Fruit fly (Drosophila melanogaster) whole organism, embryonic: Measurements from ENCODE around the gene Ugt37A2.

Experiments
- Atf-2 ChIP-seq: fragments of 200-800 bp; sonication (Bioruptor generic); optimal IDR thresholded peaks from 2 replicates; lab custom pipeline; 2016; ENCODE audit warnings: missing biosample characterization, missing genetic modification characterization
- BtbVII ChIP-seq: fragments of 200-800 bp; sonication (Bioruptor generic); optimal IDR thresholded peaks from 3 replicates; lab custom pipeline; 2017; ENCODE audit warnings: missing biosample characterization, mild to moderate bottlenecking, missing genetic modification characterization
- CG10209 ChIP-seq: fragments of 200-800 bp; sonication (Bioruptor generic); optimal IDR thresholded peaks from 3 replicates; lab custom pipeline; 2017; ENCODE audit warnings: missing biosample characterization, mild to moderate bottlenecking, missing genetic modification characterization, missing genetic modification reagents
- CG12155 ChIP-seq: fragments of 200-800 bp; sonication (Bioruptor generic); optimal IDR thresholded peaks from 3 replicates; lab custom pipeline; 2016; ENCODE audit warnings: missing biosample characterization, missing genetic modification characterization
- CG14441 ChIP-seq: fragments of 200-800 bp; sonication (Bioruptor generic); IDR thresholded peaks from 2 replicates; pipeline ENCODE4 v1.3.6; 2022; ENCODE audit warnings: missing biosample characterization, missing genetic modification characterization
- CG18619 ChIP-seq: fragments of 200-800 bp; sonication (Bioruptor generic); optimal IDR thresholded peaks from 3 replicates; lab custom pipeline; 2017; ENCODE audit warnings: missing biosample characterization, mild to moderate bottlenecking, missing genetic modification characterization
- CG34224 ChIP-seq: fragments of 200-800 bp; sonication (Bioruptor generic); IDR thresholded peaks from 3 replicates; pipeline ENCODE4 v1.3.6; 2022; ENCODE audit warnings: missing biosample characterization, missing genetic modification characterization; ENCODE audit not compliant: partially characterized antibody
- CG34422 ChIP-seq: fragments of 200-800 bp; sonication (Bioruptor generic); IDR thresholded peaks from 3 replicates; pipeline ENCODE4 v1.3.6; 2022; ENCODE audit warnings: missing biosample characterization, missing genetic modification characterization
- CG42726 ChIP-seq: fragments of 200-800 bp; sonication (Bioruptor generic); IDR thresholded peaks from 2 replicates; pipeline ENCODE4 v1.3.6; 2022; ENCODE audit warnings: missing biosample characterization, missing genetic modification characterization; ENCODE audit not compliant: partially characterized antibody
- CG5245 ChIP-seq: fragments of 200-800 bp; sonication (Bioruptor generic); optimal IDR thresholded peaks from 3 replicates; lab custom pipeline; 2016; ENCODE audit warnings: missing biosample characterization, missing genetic modification characterization
- CG5953 ChIP-seq: fragments of 200-800 bp; sonication (Bioruptor generic); IDR thresholded peaks from 2 replicates; pipeline ENCODE4 v1.3.6; 2022; ENCODE audit warnings: missing biosample characterization, missing genetic modification characterization
- CG7357 ChIP-seq: fragments of 200-800 bp; sonication (Bioruptor generic); IDR thresholded peaks from 3 replicates; pipeline ENCODE4 v1.3.6; 2022; ENCODE audit warnings: missing biosample characterization, missing genetic modification characterization
- CG8281 ChIP-seq: fragments of 200-800 bp; sonication (Bioruptor generic); optimal IDR thresholded peaks from 2 replicates; lab custom pipeline; 2018; ENCODE audit warnings: missing biosample characterization, mild to moderate bottlenecking, missing genetic modification characterization, moderate library complexity
- CG9437 ChIP-seq: fragments of 200-800 bp; sonication (Bioruptor generic); optimal IDR thresholded peaks from 2 replicates; lab custom pipeline; 2018; ENCODE audit warnings: missing biosample characterization, mild to moderate bottlenecking, missing genetic modification characterization
- CG9727 ChIP-seq: fragments of 200-800 bp; sonication (Bioruptor generic); optimal IDR thresholded peaks from 3 replicates; lab custom pipeline; 2017; ENCODE audit warnings: missing biosample characterization, mild to moderate bottlenecking, missing genetic modification characterization
- CG9876 ChIP-seq: fragments of 200-800 bp; sonication (Bioruptor generic); optimal IDR thresholded peaks from 2 replicates; lab custom pipeline; 2016; ENCODE audit warnings: missing biosample characterization, missing genetic modification characterization
- Camta ChIP-seq: fragments of 200-800 bp; sonication (Bioruptor generic); optimal IDR thresholded peaks from 2 replicates; lab custom pipeline; 2016; ENCODE audit warnings: missing biosample characterization, missing genetic modification characterization
- Chrac-16 ChIP-seq: fragments of 200-800 bp; sonication (Bioruptor generic); optimal IDR thresholded peaks from 3 replicates; lab custom pipeline; 2016; ENCODE audit warnings: missing biosample characterization, missing genetic modification characterization
- Dad ChIP-seq: fragments of 200-800 bp; sonication (Bioruptor generic); optimal IDR thresholded peaks from 3 replicates; lab custom pipeline; 2016; ENCODE audit warnings: missing biosample characterization, missing genetic modification characterization
- HHEX ChIP-seq: fragments of 200-800 bp; sonication (Bioruptor generic); optimal IDR thresholded peaks from 3 replicates; lab custom pipeline; 2017; ENCODE audit warnings: missing biosample characterization, mild to moderate bottlenecking, missing genetic modification characterization, missing genetic modification reagents
- HLH54F ChIP-seq: fragments of 200-800 bp; sonication (Bioruptor generic); optimal IDR thresholded peaks from 3 replicates; lab custom pipeline; 2016; ENCODE audit warnings: missing biosample characterization, missing genetic modification characterization
- HLHmδ ChIP-seq: fragments of 200-800 bp; sonication (Bioruptor generic); optimal IDR thresholded peaks from 2 replicates; lab custom pipeline; 2018; ENCODE audit warnings: missing biosample characterization, mild to moderate bottlenecking, missing genetic modification characterization, moderate library complexity
- Hr39 ChIP-seq: fragments of >200 bp; optimal IDR thresholded peaks from 2 replicates; lab custom pipeline; 2017
- Mad ChIP-seq: fragments of 200-800 bp; sonication (Bioruptor generic); optimal IDR thresholded peaks from 2 replicates; lab custom pipeline; 2016; ENCODE audit warnings: missing biosample characterization, missing genetic modification characterization
- Oaz ChIP-seq: fragments of 200-800 bp; sonication (Bioruptor generic); IDR thresholded peaks from 2 replicates; pipeline ENCODE4 v1.3.6; 2022; ENCODE audit warnings: missing biosample characterization, missing genetic modification characterization
- Rx ChIP-seq: fragments of 200-800 bp; sonication (Bioruptor generic); IDR thresholded peaks from 2 replicates; pipeline ENCODE4 v1.3.6; 2022; ENCODE audit warnings: missing biosample characterization, missing genetic modification characterization
- Sox100B ChIP-seq: fragments of 200-800 bp; sonication (Bioruptor generic); optimal IDR thresholded peaks from 3 replicates; lab custom pipeline; 2018; ENCODE audit warnings: missing biosample characterization, mild to moderate bottlenecking, missing genetic modification characterization
- Usf ChIP-seq: fragments of 200-800 bp; sonication (Bioruptor generic); optimal IDR thresholded peaks from 2 replicates; lab custom pipeline; 2017; ENCODE audit warnings: missing genotype, missing biosample characterization, missing genetic modification characterization
- Xrp1 ChIP-seq: fragments of 200-800 bp; sonication (Bioruptor generic); IDR thresholded peaks from 2 replicates; pipeline ENCODE4 v1.3.6; 2022; ENCODE audit warnings: missing biosample characterization, missing genetic modification characterization
- ato ChIP-seq: fragments of 200-800 bp; sonication (Bioruptor generic); IDR thresholded peaks from 2 replicates; pipeline ENCODE4 v1.3.6; 2022; ENCODE audit warnings: missing biosample characterization, missing genetic modification characterization; ENCODE audit not compliant: partially characterized antibody
- bowl ChIP-seq: fragments of 200-800 bp; sonication (Bioruptor generic); IDR thresholded peaks from 2 replicates; pipeline ENCODE4 v1.3.6; 2022; ENCODE audit warnings: missing biosample characterization, missing genetic modification characterization
- cato ChIP-seq: fragments of 200-800 bp; sonication (Bioruptor generic); optimal IDR thresholded peaks from 2 replicates; lab custom pipeline; 2016; ENCODE audit warnings: missing biosample characterization, missing genetic modification characterization, borderline replicate concordance
- esg ChIP-seq: fragments of 200-800 bp; sonication (Bioruptor generic); conservative IDR thresholded peaks from 2 replicates; pipeline ENCODE4 v1.3.6; 2022; ENCODE audit warnings: missing biosample characterization, missing genetic modification characterization
- eve ChIP-seq, 2 experiments: fragments of >200 bp; optimal IDR thresholded peaks; 2 replicates each; lab custom pipeline; 2017; ENCODE audit warnings: missing biosample characterization in 2 of 2, missing genetic modification characterization in 2 of 2
- gem ChIP-seq: fragments of 200-800 bp; sonication (Bioruptor generic); optimal IDR thresholded peaks from 2 replicates; lab custom pipeline; 2019; ENCODE audit warnings: missing biosample characterization, mild to moderate bottlenecking, missing genetic modification characterization, moderate library complexity
- gro ChIP-seq: fragments of 200-800 bp; sonication (Bioruptor generic); optimal IDR thresholded peaks from 2 replicates; lab custom pipeline; 2016; ENCODE audit warnings: missing biosample characterization, missing genetic modification characterization
- gsb ChIP-seq: fragments of 200-800 bp; sonication (Bioruptor generic); IDR thresholded peaks from 2 replicates; pipeline ENCODE4 v1.3.6; 2022; ENCODE audit warnings: missing biosample characterization, missing genetic modification characterization
- hbn ChIP-seq: fragments of 200-800 bp; sonication (Bioruptor generic); IDR thresholded peaks from 2 replicates; pipeline ENCODE4 v1.3.6; 2022; ENCODE audit warnings: missing biosample characterization, missing genetic modification characterization; ENCODE audit not compliant: partially characterized antibody
- kay ChIP-seq: fragments of 200-800 bp; sonication (Bioruptor generic); optimal IDR thresholded peaks from 2 replicates; lab custom pipeline; 2016; ENCODE audit warnings: missing biosample characterization, missing genetic modification characterization
- maf-S ChIP-seq: fragments of 200-800 bp; sonication (Bioruptor generic); optimal IDR thresholded peaks from 2 replicates; lab custom pipeline; 2016; ENCODE audit warnings: missing biosample characterization, missing genetic modification characterization
- mam ChIP-seq: fragments of 200-800 bp; sonication (Bioruptor generic); optimal IDR thresholded peaks from 3 replicates; lab custom pipeline; 2016; ENCODE audit warnings: missing biosample characterization, missing genetic modification characterization
- pho ChIP-seq: fragments of 200-800 bp; sonication (Bioruptor generic); optimal IDR thresholded peaks from 2 replicates; lab custom pipeline; 2016; ENCODE audit warnings: missing biosample characterization, missing genetic modification characterization
- sens ChIP-seq: fragments of 200-800 bp; sonication (Bioruptor generic); peaks from one replicate; lab custom pipeline; 2016; ENCODE audit warnings: missing biosample characterization, missing genetic modification characterization
- sob ChIP-seq: fragments of 200-800 bp; sonication (Bioruptor generic); IDR thresholded peaks from 2 replicates; pipeline ENCODE4 v1.3.6; 2022; ENCODE audit warnings: missing biosample characterization, missing genetic modification characterization
- stc ChIP-seq: fragments of 200-800 bp; sonication (Bioruptor generic); IDR thresholded peaks from 2 replicates; pipeline ENCODE4 v1.3.6; 2022; ENCODE audit warnings: missing biosample characterization, missing genetic modification characterization
- tio ChIP-seq: fragments of 200-800 bp; sonication (Bioruptor generic); optimal IDR thresholded peaks from 2 replicates; lab custom pipeline; 2017; ENCODE audit warnings: missing biosample characterization, missing genetic modification characterization, inconsistent platforms
- twi ChIP-seq: fragments of 200-800 bp; optimal IDR thresholded peaks from 2 replicates; lab custom pipeline; 2019; ENCODE audit warnings: missing biosample characterization, mild to moderate bottlenecking, missing genetic modification characterization, moderate library complexity
- wdn ChIP-seq: fragments of 200-800 bp; sonication (Bioruptor generic); IDR thresholded peaks from 2 replicates; pipeline ENCODE4 v1.3.6; 2022; ENCODE audit warnings: missing biosample characterization, missing genetic modification characterization
- zfh2 ChIP-seq: fragments of 200-800 bp; sonication (Bioruptor generic); optimal IDR thresholded peaks from 2 replicates; lab custom pipeline; 2016; ENCODE audit warnings: missing biosample characterization, missing genetic modification characterization

The Ugt37A2 gene

DNA sequence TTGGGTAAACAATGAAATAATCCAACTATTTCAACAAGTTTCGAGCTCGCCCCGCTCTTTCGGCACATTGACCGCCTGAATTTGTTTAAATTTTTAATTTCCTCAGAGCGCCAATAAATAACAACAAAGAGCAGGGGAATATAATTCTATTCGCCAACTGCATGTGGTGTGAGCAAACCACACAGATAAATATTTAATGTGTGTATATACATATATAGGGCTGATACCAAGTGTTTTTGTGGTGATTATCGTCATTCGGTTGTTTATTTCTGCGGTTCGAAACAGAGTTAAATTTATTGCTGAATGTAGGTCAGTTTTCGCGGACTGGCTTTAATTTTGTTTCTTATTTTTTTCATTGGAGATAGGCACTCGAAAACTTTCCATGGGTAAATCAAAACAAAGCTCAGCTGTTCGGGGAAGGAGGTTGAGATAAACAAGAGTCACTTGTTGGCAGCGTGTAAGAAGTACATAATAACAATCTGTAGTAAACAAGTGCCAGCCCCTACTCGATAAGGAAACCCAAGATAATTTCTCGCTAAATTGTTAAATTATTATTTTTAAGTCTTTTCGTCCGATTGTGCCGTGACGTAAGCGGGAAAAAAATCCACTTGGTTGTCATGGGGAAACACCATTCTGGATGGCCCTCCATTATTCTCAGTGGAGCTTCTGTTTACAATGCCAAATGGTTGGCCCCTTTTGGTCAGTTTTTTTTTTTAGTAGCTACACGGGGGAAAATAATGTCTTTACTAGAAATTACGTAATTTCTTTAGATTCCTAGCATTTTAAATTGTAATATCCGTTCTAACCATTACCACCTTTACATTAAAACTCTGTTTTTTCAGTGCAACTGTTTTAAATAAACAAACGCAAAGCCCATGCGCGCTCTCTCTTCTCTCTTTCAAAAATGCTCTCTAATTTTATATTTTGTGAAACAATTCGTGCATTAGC is 21.6 kb upstream of the Ugt37A2 start (continued):
- peak; percentile 27; the same call in 1 of the 2 replicates for TF ChIP-seq CG5953 (GFP tag; lab: Robert Waterston, UW)
- peak; percentile 46; the same call in 1 of the 2 replicates for TF ChIP-seq Rx (GFP tag; lab: Robert Waterston, UW)
- TF ChIP-seq hbn (GFP tag; lab: Robert Waterston, UW): no peak
- TF ChIP-seq CG12155 (GFP tag; lab: Kevin White, UChicago): peak; percentile 41
- TF ChIP-seq sob (GFP tag; lab: Robert Waterston, UW): peak; percentile 62
- peak; percentile 42 for TF ChIP-seq CG9437 (GFP tag; lab: Kevin White, UChicago)
- TF ChIP-seq esg (GFP tag; lab: Robert Waterston, UW): peak; percentile 31; the same call in 1 of the 2 replicates
- peak; percentile 51 for TF ChIP-seq Atf-2
- TF ChIP-seq Oaz: peak; percentile 56
- TF ChIP-seq CG8281 (tag; lab: Kevin White, UChicago): peak; percentile 7
- TF ChIP-seq Mad (GFP tag; lab: Kevin White, UChicago): no peak
- no peak for TF ChIP-seq cato (GFP tag; lab: Kevin White, UChicago)
- TF ChIP-seq pho (GFP tag; lab: Kevin White, UChicago): peak; percentile 51
- TF ChIP-seq CG14441 (GFP tag; lab: Robert Waterston, UW): peak; percentile 72
- peak; percentile 35 for TF ChIP-seq CG9727 (GFP tag; lab: Kevin White, UChicago)
- TF ChIP-seq zfh2 (GFP tag; lab: Kevin White, UChicago): peak; percentile 50
- TF ChIP-seq Dad: peak; percentile 9
- peak; percentile 19 for TF ChIP-seq CG5245 (GFP tag; lab: Kevin White, UChicago)
- no peak for TF ChIP-seq BtbVII (GFP tag; lab: Kevin White, UChicago)
- TF ChIP-seq CG34224 (GFP tag; lab: Robert Waterston, UW): no peak
- no peak for TF ChIP-seq bowl (GFP tag; lab: Robert Waterston, UW)
- TF ChIP-seq mam (GFP tag; lab: Kevin White, UChicago): peak; percentile 80
- peak; percentile 42 for TF ChIP-seq maf-S (GFP tag; lab: Kevin White, UChicago)
- TF ChIP-seq CG9876 (GFP tag; lab: Kevin White, UChicago): no peak
- TF ChIP-seq CG18619 (GFP tag; lab: Kevin White, UChicago): peak; percentile 42
- TF ChIP-seq ato (GFP tag; lab: Robert Waterston, UW): no peak
- TF ChIP-seq stc: peak; percentile 58; the same call in 1 of the 2 replicates
- no peak for TF ChIP-seq twi (tag; lab: Kevin White, UChicago)
- no peak for TF ChIP-seq Usf (GFP tag; lab: Kevin White, UChicago)
- peak; percentile 26 for TF ChIP-seq HHEX (GFP tag; lab: Kevin White, UChicago)
- peak; percentile 42 for TF ChIP-seq kay
- peak; percentile 45 for TF ChIP-seq CG10209 (GFP tag; lab: Kevin White, UChicago)
- TF ChIP-seq wdn (GFP tag; lab: Robert Waterston, UW): peak; percentile 68; the same call in 1 of the 2 replicates
- peak; percentile 37; the same call in 1 of the 3 replicates for TF ChIP-seq CG34422 (GFP tag; lab: Robert Waterston, UW)
- no peak for TF ChIP-seq Hr39 (lab: Kevin White, UChicago)
- TF ChIP-seq Camta (GFP tag; lab: Kevin White, UChicago): peak; percentile 15
- no peak; the same call in 2 of the 3 replicates for TF ChIP-seq CG7357 (GFP tag; lab: Robert Waterston, UW)
- no peak for TF ChIP-seq HLHmδ (GFP tag; lab: Kevin White, UChicago)
- TF ChIP-seq gro: peak; percentile 51
- TF ChIP-seq gsb (GFP tag; lab: Robert Waterston, UW): no peak
- TF ChIP-seq HLH54F: peak; percentile 38
- TF ChIP-seq CG42726 (GFP tag; lab: Robert Waterston, UW): no peak
- peak; percentile 55 for TF ChIP-seq Sox100B (GFP tag; lab: Kevin White, UChicago)
- TF ChIP-seq sens (GFP tag; lab: Kevin White, UChicago): peak; percentile 92
- peak; percentile 68 for TF ChIP-seq gem (tag; lab: Kevin White, UChicago)
- no peak for TF ChIP-seq eve (GFP tag; optimal IDR thresholded peaks at IDR 0.05; lab: Kevin White, UChicago)
- TF ChIP-seq Xrp1 (GFP tag; lab: Robert Waterston, UW): peak; percentile 55
- no peak for TF ChIP-seq Chrac-16 (GFP tag; lab: Kevin White, UChicago)
- peak; percentile 22 for TF ChIP-seq tio (GFP tag; lab: Kevin White, UChicago)
